Fruit fly (Drosophila melanogaster) whole organism, embryonic: ENCODE data around the gene TTLL6B.

Source experiments
- Abd-B ChIP-seq: fragments of 200-800 bp; sonication (Bioruptor generic); optimal IDR thresholded peaks from 2 replicates; lab custom pipeline; 2018; ENCODE audit warnings: missing biosample characterization, mild to moderate bottlenecking, missing genetic modification characterization, moderate library complexity
- Aef1 ChIP-seq: fragments of 200-800 bp; sonication (Bioruptor generic); IDR thresholded peaks from 3 replicates; pipeline ENCODE4 v1.3.6; 2022; ENCODE audit warnings: missing biosample characterization, missing genetic modification characterization
- C15 ChIP-seq: fragments of 200-800 bp; sonication (Bioruptor generic); IDR thresholded peaks from 3 replicates; pipeline ENCODE4 v1.3.6; 2022; ENCODE audit warnings: missing biosample characterization, missing genetic modification characterization
- CG10543 ChIP-seq: fragments of 200-800 bp; sonication (Bioruptor generic); optimal IDR thresholded peaks from 3 replicates; lab custom pipeline; 2017; ENCODE audit warnings: missing biosample characterization, mild to moderate bottlenecking, missing genetic modification characterization, moderate library complexity
- CG12104 ChIP-seq: fragments of 200-800 bp; sonication (Bioruptor generic); optimal IDR thresholded peaks from 3 replicates; lab custom pipeline; 2016; ENCODE audit warnings: missing biosample characterization, missing genetic modification characterization
- CG13287 ChIP-seq: fragments of 200-800 bp; sonication (Bioruptor generic); IDR thresholded peaks from 2 replicates; pipeline ENCODE4 v1.3.6; 2022; ENCODE audit warnings: missing biosample characterization, missing genetic modification characterization; ENCODE audit not compliant: partially characterized antibody
- CG14014 ChIP-seq: fragments of 200-800 bp; sonication (Bioruptor generic); IDR thresholded peaks from 2 replicates; pipeline ENCODE4 v1.3.6; 2022; ENCODE audit warnings: missing biosample characterization, missing genetic modification characterization
- CG15269 ChIP-seq: fragments of 200-800 bp; sonication (Bioruptor generic); optimal IDR thresholded peaks from 2 replicates; lab custom pipeline; 2018; ENCODE audit warnings: missing biosample characterization, mild to moderate bottlenecking, missing genetic modification characterization, moderate library complexity
- CG15479 ChIP-seq: fragments of 200-800 bp; sonication (Bioruptor generic); optimal IDR thresholded peaks from 3 replicates; lab custom pipeline; 2019; ENCODE audit warnings: missing biosample characterization, mild to moderate bottlenecking, missing genetic modification characterization, moderate library complexity
- CG16779 ChIP-seq: fragments of 200-800 bp; sonication (Bioruptor generic); IDR thresholded peaks from 2 replicates; pipeline ENCODE4 v1.3.6; 2022; ENCODE audit warnings: missing biosample characterization, missing genetic modification characterization
- CG16813 ChIP-seq: fragments of 200-800 bp; sonication (Bioruptor generic); IDR thresholded peaks from 3 replicates; pipeline ENCODE4 v1.3.6; 2022; ENCODE audit warnings: missing biosample characterization, missing genetic modification characterization; ENCODE audit not compliant: partially characterized antibody
- CG18619 ChIP-seq: fragments of 200-800 bp; sonication (Bioruptor generic); optimal IDR thresholded peaks from 3 replicates; lab custom pipeline; 2017; ENCODE audit warnings: missing biosample characterization, mild to moderate bottlenecking, missing genetic modification characterization
- CG2889 ChIP-seq: fragments of 200-800 bp; sonication (Bioruptor generic); IDR thresholded peaks from 3 replicates; pipeline ENCODE4 v1.3.6; 2022; ENCODE audit warnings: missing biosample characterization, missing genetic modification characterization
- CG30403 ChIP-seq: fragments of 200-800 bp; sonication (Bioruptor generic); optimal IDR thresholded peaks from 3 replicates; lab custom pipeline; 2016; ENCODE audit warnings: missing biosample characterization, missing genetic modification characterization
- CG3726 ChIP-seq: fragments of 200-800 bp; sonication (Bioruptor generic); IDR thresholded peaks from 3 replicates; pipeline ENCODE4, ENCODE4 v1.3.6; 2022; ENCODE audit warnings: missing biosample characterization, missing genetic modification characterization
- CG4360 ChIP-seq: fragments of 200-800 bp; sonication (Bioruptor generic); IDR thresholded peaks from 2 replicates; pipeline ENCODE4 v1.3.6; 2022; ENCODE audit warnings: missing biosample characterization, missing genetic modification characterization
- CG6175 ChIP-seq: fragments of 200-800 bp; sonication (Bioruptor generic); IDR thresholded peaks from 3 replicates; pipeline ENCODE4 v1.3.6; 2022; ENCODE audit warnings: missing biosample characterization, missing genetic modification characterization
- CG6689 ChIP-seq: fragments of 200-800 bp; sonication (Bioruptor generic); IDR thresholded peaks from 2 replicates; pipeline ENCODE4 v1.3.6; 2022; ENCODE audit warnings: missing biosample characterization, missing genetic modification characterization
- CG6813 ChIP-seq: fragments of 200-800 bp; sonication (Bioruptor generic); optimal IDR thresholded peaks from 2 replicates; lab custom pipeline; 2017; ENCODE audit warnings: missing biosample characterization, missing genetic modification characterization, mild to moderate bottlenecking, moderate library complexity, missing genetic modification reagents
- CG9817 ChIP-seq: fragments of 200-800 bp; sonication (Bioruptor generic); optimal IDR thresholded peaks from 2 replicates; lab custom pipeline; 2018; ENCODE audit warnings: missing biosample characterization, mild to moderate bottlenecking, missing genetic modification characterization, moderate library complexity
- Doc2 ChIP-seq: fragments of 200-800 bp; sonication (Bioruptor generic); IDR thresholded peaks from 2 replicates; pipeline ENCODE4 v1.3.6; 2022; ENCODE audit warnings: missing biosample characterization, missing genetic modification characterization
- Drgx ChIP-seq: fragments of 200-800 bp; sonication (Bioruptor generic); IDR thresholded peaks from 2 replicates; pipeline ENCODE4 v1.3.6; 2022; ENCODE audit warnings: missing biosample characterization, missing genetic modification characterization
- MTF-1 ChIP-seq: fragments of 200-800 bp; sonication (Bioruptor generic); optimal IDR thresholded peaks from 2 replicates; lab custom pipeline; 2018; ENCODE audit warnings: missing biosample characterization, mild to moderate bottlenecking, missing genetic modification characterization, borderline replicate concordance
- Myb ChIP-seq: fragments of 200-800 bp; sonication (Bioruptor generic); optimal IDR thresholded peaks from 2 replicates; lab custom pipeline; 2016; ENCODE audit warnings: missing biosample characterization, missing genetic modification characterization
- Ravus ChIP-seq: fragments of 200-800 bp; sonication (Bioruptor generic); IDR thresholded peaks from 2 replicates; pipeline ENCODE4 v1.3.6; 2022; ENCODE audit warnings: missing biosample characterization, missing genetic modification characterization
- ap ChIP-seq: fragments of 200-800 bp; sonication (Bioruptor generic); IDR thresholded peaks from 2 replicates; pipeline ENCODE4 v1.3.6; 2022; ENCODE audit warnings: missing biosample characterization, missing genetic modification characterization
- ase ChIP-seq: fragments of 200-800 bp; sonication (Bioruptor generic); IDR thresholded peaks from 3 replicates; pipeline ENCODE4 v1.3.6; 2022; ENCODE audit warnings: missing biosample characterization, missing genetic modification characterization
- ash1 ChIP-seq: fragments of 200-800 bp; sonication (Bioruptor generic); optimal IDR thresholded peaks from 2 replicates; lab custom pipeline; 2018; ENCODE audit warnings: missing biosample characterization, mild to moderate bottlenecking, missing genetic modification characterization
- bowl ChIP-seq: fragments of 200-800 bp; sonication (Bioruptor generic); IDR thresholded peaks from 2 replicates; pipeline ENCODE4 v1.3.6; 2022; ENCODE audit warnings: missing biosample characterization, missing genetic modification characterization
- cad ChIP-seq: fragments of >200 bp; optimal IDR thresholded peaks from 2 replicates; lab custom pipeline; 2017; ENCODE audit warnings: missing biosample characterization, missing genetic modification characterization
- chif ChIP-seq, 2 experiments: fragments of 200-800 bp; sonication (Bioruptor generic); optimal IDR thresholded peaks; 3 replicates each; lab custom pipeline; 2016; ENCODE audit warnings: missing biosample characterization in 2 of 2, missing genetic modification characterization in 2 of 2
- corto ChIP-seq: fragments of 200-800 bp; sonication (Bioruptor generic); optimal IDR thresholded peaks from 2 replicates; lab custom pipeline; 2016; ENCODE audit warnings: missing biosample characterization, mild to moderate bottlenecking, missing genetic modification characterization, moderate library complexity
- crc ChIP-seq: fragments of 200-800 bp; sonication (Bioruptor generic); optimal IDR thresholded peaks from 2 replicates; lab custom pipeline; 2016; ENCODE audit warnings: missing biosample characterization, missing genetic modification characterization
- croc ChIP-seq: fragments of 200-800 bp; sonication (Bioruptor generic); conservative IDR thresholded peaks from 3 replicates; pipeline ENCODE4 v1.3.6; 2022; ENCODE audit warnings: missing biosample characterization, missing genetic modification characterization
- dm ChIP-seq: fragments of 200-800 bp; sonication (Bioruptor generic); optimal IDR thresholded peaks from 3 replicates; lab custom pipeline; 2016; ENCODE audit warnings: missing biosample characterization, missing genetic modification characterization
- exex ChIP-seq: fragments of 200-800 bp; sonication (Bioruptor generic); optimal IDR thresholded peaks from 4 replicates; lab custom pipeline; 2018; ENCODE audit warnings: missing biosample characterization, mild to moderate bottlenecking, missing genetic modification characterization, moderate library complexity
- eyg ChIP-seq: fragments of 200-800 bp; sonication (Bioruptor generic); optimal IDR thresholded peaks from 3 replicates; lab custom pipeline; 2016; ENCODE audit warnings: missing biosample characterization, missing genetic modification characterization
- maf-S ChIP-seq: fragments of 200-800 bp; sonication (Bioruptor generic); optimal IDR thresholded peaks from 2 replicates; lab custom pipeline; 2016; ENCODE audit warnings: missing biosample characterization, missing genetic modification characterization
- mirr ChIP-seq: fragments of 200-800 bp; sonication (Bioruptor generic); optimal IDR thresholded peaks from 3 replicates; lab custom pipeline; 2018; ENCODE audit warnings: missing biosample characterization, mild to moderate bottlenecking, missing genetic modification characterization
- pan ChIP-seq, 4 experiments: fragments of >200 bp in 3 of 4; fragments of 200-800 bp in 1 of 4; sonication (Bioruptor generic) in 1 of 4; optimal IDR thresholded peaks in 3 of 4; IDR thresholded peaks in 1 of 4; 2 replicates each; pipeline versions ENCODE4 v1.3.6 to Lab custom; 2017 to 2022; ENCODE audit warnings: missing biosample characterization in 2 of 4, missing genetic modification characterization in 2 of 4, mixed read lengths in 1 of 4
- phol ChIP-seq: fragments of 200-800 bp; sonication (Bioruptor generic); optimal IDR thresholded peaks from 3 replicates; lab custom pipeline; 2018; ENCODE audit warnings: missing biosample characterization, mild to moderate bottlenecking, missing genetic modification characterization, moderate library complexity
- repo ChIP-seq: fragments of 200-800 bp; sonication (Bioruptor generic); optimal IDR thresholded peaks from 2 replicates; lab custom pipeline; 2016; ENCODE audit warnings: missing biosample characterization, missing genetic modification characterization
- schlank ChIP-seq: fragments of 200-800 bp; sonication (Bioruptor generic); optimal IDR thresholded peaks from 2 replicates; lab custom pipeline; 2018; ENCODE audit warnings: missing biosample characterization, mild to moderate bottlenecking, missing genetic modification characterization
- sd ChIP-seq: fragments of 200-800 bp; sonication (Bioruptor generic); optimal IDR thresholded peaks from 3 replicates; lab custom pipeline; 2018; ENCODE audit warnings: missing biosample characterization, mild to moderate bottlenecking, missing genetic modification characterization, moderate library complexity
- so ChIP-seq: fragments of 200-800 bp; sonication (Bioruptor generic); IDR thresholded peaks from 3 replicates; pipeline ENCODE4 v1.3.6; 2022; ENCODE audit warnings: missing biosample characterization, missing genetic modification characterization
- trem ChIP-seq: fragments of 200-800 bp; optimal IDR thresholded peaks from 3 replicates; lab custom pipeline; 2019; ENCODE audit warnings: missing biosample characterization, mild to moderate bottlenecking, missing genetic modification characterization, moderate library complexity
- ttk ChIP-seq: fragments of 200-800 bp; sonication (Bioruptor generic); IDR thresholded peaks from 2 replicates; pipeline ENCODE4 v2.1.2; 2022; ENCODE audit warnings: missing biosample characterization, missing genetic modification characterization
- zen ChIP-seq: fragments of 200-800 bp; sonication (Bioruptor generic); optimal IDR thresholded peaks from 3 replicates; lab custom pipeline; 2018; ENCODE audit warnings: missing biosample characterization, mild to moderate bottlenecking, missing genetic modification characterization, moderate library complexity

The TTLL6B gene

dm6 chr3R:27253136-27253920 lies 2.5 kb upstream of the TTLL6B start, which contains the start of gene pll (continued):
- TF ChIP-seq maf-S (peak; percentile 74), eyg (GFP tag; lab: Kevin White, UChicago) (peak; percentile 59), mirr (GFP tag; lab: Kevin White, UChicago) (peak; percentile 24), CG6813 (GFP tag; lab: Kevin White, UChicago) (peak; percentile 39), CG6689 (peak; percentile 88), CG3726 (GFP tag; lab: Robert Waterston, UW) (peak; percentile 79; the same call in 2 of the 3 replicates), CG18619 (GFP tag; lab: Kevin White, UChicago) (peak; percentile 68), crc (GFP tag; lab: Kevin White, UChicago) (peak; percentile 64), C15 (GFP tag; lab: Robert Waterston, UW) (0 out of 3 replicates have a peak, but pooled peaks have one; percentile 47), CG13287 (GFP tag; lab: Robert Waterston, UW) (peak; percentile 69), repo (GFP tag; lab: Kevin White, UChicago) (peak; percentile 29), croc (GFP tag; lab: Robert Waterston, UW) (peak; percentile 55), Doc2 (GFP tag; lab: Robert Waterston, UW) (no peak), Abd-B (GFP tag; lab: Kevin White, UChicago) (peak; percentile 83), CG12104 (GFP tag; lab: Kevin White, UChicago) (peak; percentile 31), Ravus (GFP tag; lab: Robert Waterston, UW) (peak; percentile 46; the same call in 1 of the 2 replicates), corto (no peak), CG15269 (tag; lab: Kevin White, UChicago) (peak; percentile 87), trem (tag; lab: Kevin White, UChicago) (peak; percentile 93), ttk (GFP tag; lab: Robert Waterston, UW) (peak; percentile 84), pan (optimal IDR thresholded peaks at IDR 0.05; lab: Kevin White, UChicago) (no peak), pan (GFP tag; optimal IDR thresholded peaks at IDR 0.05 in 1 of 2, IDR thresholded peaks at IDR 0.05 in 1 of 2) (peak in 1 of 2 experiments; percentile 94), ap (GFP tag; lab: Robert Waterston, UW) (peak; percentile 58), ase (GFP tag; lab: Robert Waterston, UW) (peak; percentile 95), CG16779 (GFP tag; lab: Robert Waterston, UW) (peak; percentile 86), CG15479 (GFP tag; lab: Kevin White, UChicago) (peak; percentile 0), so (GFP tag; lab: Robert Waterston, UW) (peak; percentile 86), CG16813 (GFP tag; lab: Robert Waterston, UW) (peak; percentile 29; the same call in 1 of the 3 replicates), CG9817 (tag; lab: Kevin White, UChicago) (peak; percentile 81), CG30403 (GFP tag; lab: Kevin White, UChicago) (peak; percentile 86), CG4360 (GFP tag; lab: Robert Waterston, UW) (no peak), MTF-1 (peak; percentile 60), Drgx (GFP tag; lab: Robert Waterston, UW) (peak; percentile 90), schlank (tag; lab: Kevin White, UChicago) (peak; percentile 50), sd (tag; lab: Kevin White, UChicago) (peak; percentile 78), CG6175 (GFP tag; lab: Robert Waterston, UW) (peak; percentile 72; the same call in 2 of the 3 replicates), chif (GFP tag; optimal IDR thresholded peaks at IDR 0.05; lab: Kevin White, UChicago) (peak; percentile 69 to 74), Myb (GFP tag; lab: Kevin White, UChicago) (peak; percentile 43), phol (tag; lab: Kevin White, UChicago) (peak; percentile 84), CG10543 (GFP tag; lab: Kevin White, UChicago) (peak; percentile 41), Aef1 (GFP tag; lab: Robert Waterston, UW) (peak; percentile 89), exex (tag; lab: Kevin White, UChicago) (peak; percentile 70), cad (no peak), CG2889 (GFP tag; lab: Robert Waterston, UW) (peak; percentile 84), bowl (GFP tag; lab: Robert Waterston, UW) (peak; percentile 49; the same call in 1 of the 2 replicates), ash1 (GFP tag; lab: Kevin White, UChicago) (no peak), CG14014 (GFP tag; lab: Robert Waterston, UW) (peak; percentile 85), zen (tag; lab: Kevin White, UChicago) (peak; percentile 82), dm (GFP tag; lab: Kevin White, UChicago) (peak; percentile 49)
